Worm (Caenorhabditis elegans): ENCODE results near the gene atad-3.

Gene atad-3

ce11 chrII:10271093-10271492 is 22.3 kb downstream of the atad-3 start, which contains the start of gene F54B3.4:
Gene F54B3.4 (minus strand): TSS chrII:10271193.
- no peak for TF ChIP-seq nhr-27 (tag; optimal IDR thresholded peaks at IDR 0.05)
- TF ChIP-seq F33H1.4 (GFP tag; IDR thresholded peaks at IDR 0.05): no peak
- TF ChIP-seq lsy-27 (tag; optimal IDR thresholded peaks at IDR 0.05; ENCODE audit: borderline replicate concordance, insufficient read depth): no peak
- no peak for TF ChIP-seq ZK185.1 (tag; optimal IDR thresholded peaks at IDR 0.05; ENCODE audit: poor library complexity, severe bottlenecking)
- no peak for TF ChIP-seq rec-8 (tag; optimal IDR thresholded peaks at IDR 0.05)
- no peak for TF ChIP-seq bed-1 (GFP tag; IDR thresholded peaks at IDR 0.05)
- no peak for TF ChIP-seq let-607 (tag; optimal IDR thresholded peaks at IDR 0.05)
- no peak for TF ChIP-seq nfya-1 (tag; optimal IDR thresholded peaks at IDR 0.05; ENCODE audit: borderline replicate concordance, insufficient read depth)
- no peak for TF ChIP-seq ets-4 (GFP tag; optimal IDR thresholded peaks at IDR 0.05)
- no peak for TF ChIP-seq snpc-1.3 (tag; optimal IDR thresholded peaks at IDR 0.05; ENCODE audit: insufficient read depth)
- TF ChIP-seq unc-130 (GFP tag; optimal IDR thresholded peaks at IDR 0.05): no peak
- TF ChIP-seq tbx-9 (tag; optimal IDR thresholded peaks at IDR 0.05; ENCODE audit: borderline replicate concordance): no peak
- TF ChIP-seq hmg-1.2 (GFP tag; IDR thresholded peaks at IDR 0.05): no peak
- TF ChIP-seq nhr-90 (tag; optimal IDR thresholded peaks at IDR 0.05): no peak
- TF ChIP-seq lin-35 (GFP tag; optimal IDR thresholded peaks at IDR 0.05): no peak
- no peak for TF ChIP-seq hrde-1 (tag; optimal IDR thresholded peaks at IDR 0.05; ENCODE audit: borderline replicate concordance)
- TF ChIP-seq F52B5.7 (tag; optimal IDR thresholded peaks at IDR 0.05): no peak

- no peak for TF ChIP-seq Y67H2A.10 (GFP tag; conservative IDR thresholded peaks at IDR 0.05)
- TF ChIP-seq egrh-3 (GFP tag; IDR thresholded peaks at IDR 0.05): no peak
- no peak for TF ChIP-seq nhr-80 (tag; optimal IDR thresholded peaks at IDR 0.05)
- TF ChIP-seq dpff-1 (tag; optimal IDR thresholded peaks at IDR 0.05): no peak
- no peak for TF ChIP-seq F22D6.2 (tag; optimal IDR thresholded peaks at IDR 0.05)
- TF ChIP-seq nhr-27 (tag; optimal IDR thresholded peaks at IDR 0.05): no peak
- no peak for TF ChIP-seq hmg-20 (GFP tag; IDR thresholded peaks at IDR 0.05)
- TF ChIP-seq tbx-9 (tag; optimal IDR thresholded peaks at IDR 0.05; ENCODE audit: borderline replicate concordance): no peak
These were observed 30.8 kb downstream of the atad-3 start, which contains the start of gene ZK971.1 for ce11 chrII:10279561-10279960. Gene ZK971.1 (minus strand): TSS chrII:10279661.

ce11 chrII:10281674-10282073 is 32.9 kb downstream of the atad-3 start:
- TF ChIP-seq F37B4.10 (GFP tag; IDR thresholded peaks at IDR 0.05): no peak
- TF ChIP-seq Y67H2A.10 (GFP tag; conservative IDR thresholded peaks at IDR 0.05): no peak
- TF ChIP-seq fkh-3 (tag; optimal IDR thresholded peaks at IDR 0.05): no peak
- TF ChIP-seq let-526 (GFP tag; IDR thresholded peaks at IDR 0.05): no peak
- no peak for TF ChIP-seq mel-28 (tag; optimal IDR thresholded peaks at IDR 0.05; ENCODE audit: borderline replicate concordance)
- TF ChIP-seq B0019.2 (GFP tag; conservative IDR thresholded peaks at IDR 0.05): no peak
- no peak for TF ChIP-seq ztf-22 (GFP tag; optimal IDR thresholded peaks at IDR 0.05)
- TF ChIP-seq lsy-27 (tag; optimal IDR thresholded peaks at IDR 0.05; ENCODE audit: borderline replicate concordance, insufficient read depth): no peak
- no peak for TF ChIP-seq C17E4.6 (GFP tag; IDR thresholded peaks at IDR 0.05)
- no peak for TF ChIP-seq attf-6 (GFP tag; IDR thresholded peaks at IDR 0.05)

- no peak for TF ChIP-seq C17E4.6 (GFP tag; IDR thresholded peaks at IDR 0.05)
- TF ChIP-seq T26A5.8 (tag; optimal IDR thresholded peaks at IDR 0.05): no peak
- TF ChIP-seq hlh-12 (tag; optimal IDR thresholded peaks at IDR 0.05): no peak
These were observed 34.4 kb downstream of the atad-3 start for ce11 chrII:10283145-10283544.

Data from whole organism, young adult.